Fruit fly (Drosophila melanogaster): ENCODE data around the gene Rbsn-5.

Rbsn-5 gene

dm6 chr2L:8133772-8134386 is 25.8 kb upstream of the Rbsn-5 start (continued):
- TF ChIP-seq CG2129 (GFP tag; IDR thresholded peaks at IDR 0.05; ENCODE audit: partially characterized antibody): no peak
- no peak for TF ChIP-seq dmrt99B (tag; optimal IDR thresholded peaks at IDR 0.05)
- no peak for TF ChIP-seq CG18764 (GFP tag; optimal IDR thresholded peaks at IDR 0.05)
- no peak for TF ChIP-seq ci (GFP tag; IDR thresholded peaks at IDR 0.05)
- no peak for TF ChIP-seq wor (GFP tag; IDR thresholded peaks at IDR 0.05)
- peak; percentile 28 for TF ChIP-seq Myb (GFP tag; optimal IDR thresholded peaks at IDR 0.05)
- no peak for TF ChIP-seq Dad (GFP tag; optimal IDR thresholded peaks at IDR 0.05)
- peak; percentile 50; the same call in 1 of the 4 replicates for TF ChIP-seq Dll (GFP tag; IDR thresholded peaks at IDR 0.05; ENCODE audit: partially characterized antibody)
- TF ChIP-seq ERR (GFP tag; optimal IDR thresholded peaks at IDR 0.05): no peak
- peak; percentile 76 for TF ChIP-seq Dref (GFP tag; IDR thresholded peaks at IDR 0.05)

DNA sequence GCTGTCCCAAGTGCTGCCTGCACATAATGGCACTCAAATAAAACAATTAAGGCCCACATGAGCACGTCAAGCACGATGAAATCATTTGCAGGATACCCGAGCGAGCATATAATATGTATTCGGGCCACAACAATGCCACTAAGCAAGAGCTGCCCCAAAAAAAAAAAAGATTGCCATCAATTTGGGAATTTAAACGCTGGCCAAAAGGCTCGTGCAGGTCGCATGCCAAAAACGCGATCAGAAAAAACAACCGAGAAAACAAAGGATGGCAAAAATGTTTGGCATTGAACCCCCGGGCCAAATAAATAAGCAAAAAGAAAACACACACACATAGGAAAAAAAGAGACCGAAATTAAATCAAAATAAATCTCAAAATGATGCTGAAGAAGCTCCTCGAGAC is 16.9 kb upstream of the Rbsn-5 start:
- no peak for TF ChIP-seq Dbx (GFP tag; IDR thresholded peaks at IDR 0.05)
- no peak for TF ChIP-seq bigmax (GFP tag; optimal IDR thresholded peaks at IDR 0.05)
- no peak for TF ChIP-seq exex (tag; optimal IDR thresholded peaks at IDR 0.05)
- no peak for TF ChIP-seq dysf (GFP tag; IDR thresholded peaks at IDR 0.05)
- no peak for TF ChIP-seq CG17912 (GFP tag; optimal IDR thresholded peaks at IDR 0.05)
- no peak for TF ChIP-seq ro (GFP tag; IDR thresholded peaks at IDR 0.05)
- no peak for TF ChIP-seq CG3726 (GFP tag; IDR thresholded peaks at IDR 0.05)
- TF ChIP-seq stwl (tag; optimal IDR thresholded peaks at IDR 0.05): no peak
- no peak for TF ChIP-seq schlank (tag; optimal IDR thresholded peaks at IDR 0.05)
- TF ChIP-seq CG8944 (GFP tag; optimal IDR thresholded peaks at IDR 0.05): no peak
- no peak for TF ChIP-seq CG8924 (tag; optimal IDR thresholded peaks at IDR 0.05)
- no peak for TF ChIP-seq sens-2 (GFP tag; IDR thresholded peaks at IDR 0.05)
- TF ChIP-seq Dip3 (GFP tag; optimal IDR thresholded peaks at IDR 0.05): no peak
- TF ChIP-seq CG18476 (GFP tag; optimal IDR thresholded peaks at IDR 0.05): no peak
- TF ChIP-seq D19B (GFP tag; optimal IDR thresholded peaks at IDR 0.05): no peak
- no peak for TF ChIP-seq Dp (GFP tag; optimal IDR thresholded peaks at IDR 0.05)
- no peak for TF ChIP-seq CG33557 (GFP tag; optimal IDR thresholded peaks at IDR 0.05)
- no peak for TF ChIP-seq Dip2 (GFP tag; IDR thresholded peaks at IDR 0.05)
- no peak for TF ChIP-seq CG3847 (GFP tag; IDR thresholded peaks at IDR 0.05)

- TF ChIP-seq tll (GFP tag; optimal IDR thresholded peaks at IDR 0.05) (peak in 1 of 2 experiments; percentile 31), bowl (GFP tag; IDR thresholded peaks at IDR 0.05) (no peak), sens (GFP tag) (no peak), cas (GFP tag; IDR thresholded peaks at IDR 0.05) (no peak), pb (GFP tag; optimal IDR thresholded peaks at IDR 0.05) (no peak), gcm (GFP tag; optimal IDR thresholded peaks at IDR 0.05) (no peak), Sry-δ (GFP tag; optimal IDR thresholded peaks at IDR 0.05) (no peak), btn (GFP tag; optimal IDR thresholded peaks at IDR 0.05) (no peak), eyg (GFP tag; optimal IDR thresholded peaks at IDR 0.05) (no peak), CG2199 (GFP tag; IDR thresholded peaks at IDR 0.05) (0 out of 3 replicates have a peak, but pooled peaks have one; percentile 50), onecut (GFP tag; IDR thresholded peaks at IDR 0.05) (no peak), CG17359 (tag; optimal IDR thresholded peaks at IDR 0.05) (no peak)
Measured at dm6 chr2L:8143947-8144346, 15.7 kb upstream of the Rbsn-5 start, which contains the start of gene CG42762. TSS of gene CG42762 (minus strand) at chr2L:8144047.

All from whole organism, embryonic.